Fruit fly (Drosophila melanogaster): Measurements from ENCODE around the gene Ogdh.

DNA sequence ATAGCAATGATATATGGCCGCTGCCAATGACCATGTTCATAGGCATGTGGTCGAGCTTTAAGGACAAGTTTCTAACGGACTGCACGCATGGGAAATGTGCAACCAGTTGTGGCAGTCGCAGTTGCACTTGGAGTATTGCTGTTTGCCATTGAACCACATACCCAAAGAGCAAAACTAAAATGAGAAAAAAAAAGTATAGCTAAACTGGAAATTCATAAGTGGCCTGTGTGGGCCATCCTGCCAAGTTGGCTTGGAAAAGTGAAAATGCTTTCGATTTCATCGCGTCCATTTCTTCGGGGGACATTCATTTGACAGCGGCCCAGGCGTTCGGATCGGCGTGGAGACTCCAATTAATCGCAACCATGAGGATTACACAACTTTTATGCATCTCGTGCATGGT, 10.6 kb upstream of the Ogdh start, which contains the start of gene Obp73a:
- TF ChIP-seq CTCF (optimal IDR thresholded peaks at IDR 0.05) (no peak), CG8478 (optimal IDR thresholded peaks at IDR 0.05) (no peak)

Data from S2 (cell line).